Worm (Caenorhabditis elegans): ENCODE results near the gene C17B7.5.

Gene C17B7.5

DNA sequence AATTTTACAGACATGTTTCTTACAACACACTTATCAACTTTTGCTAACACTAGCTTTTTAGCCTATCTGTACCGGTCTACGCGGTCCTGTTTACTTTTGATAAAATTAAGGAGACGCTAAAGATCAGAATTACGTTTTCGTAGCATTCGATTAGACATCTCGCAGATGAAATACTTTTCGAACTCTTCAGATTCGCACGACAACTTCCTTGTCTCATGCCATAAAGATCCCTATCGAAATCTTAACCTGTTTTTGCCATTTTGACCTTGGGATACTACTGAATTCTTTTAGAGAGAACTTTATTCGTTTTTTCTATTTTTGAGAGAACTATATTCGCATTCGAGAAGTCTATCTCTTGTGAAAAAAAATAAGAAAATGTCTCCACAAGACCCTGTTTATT, at the start of gene C17B7.5:
Gene C17B7.5 (plus strand): TSS at position 301 of the 400 bp plus-strand sequence.
- no peak for TF ChIP-seq F37D6.2 (tag; optimal IDR thresholded peaks at IDR 0.05)
- no peak for TF ChIP-seq lin-13 (GFP tag; optimal IDR thresholded peaks at IDR 0.05)
- TF ChIP-seq nhr-6 (tag; optimal IDR thresholded peaks at IDR 0.05) = no peak
- no peak for TF ChIP-seq mep-1 (tag; optimal IDR thresholded peaks at IDR 0.05)
- no peak for TF ChIP-seq D1046.2 (GFP tag; IDR thresholded peaks at IDR 0.05)
- TF ChIP-seq lim-7 (GFP tag; IDR thresholded peaks at IDR 0.05) = no peak
- TF ChIP-seq gei-8 (GFP tag; optimal IDR thresholded peaks at IDR 0.05) = no peak
- no peak for TF ChIP-seq ctbp-1 (GFP tag; IDR thresholded peaks at IDR 0.05)
- TF ChIP-seq unc-39 (tag; optimal IDR thresholded peaks at IDR 0.05) = no peak
- TF ChIP-seq nhr-237 (tag; optimal IDR thresholded peaks at IDR 0.05) = no peak
- no peak for TF ChIP-seq hlh-30 (tag; optimal IDR thresholded peaks at IDR 0.05; ENCODE audit: insufficient read depth)
- TF ChIP-seq unc-62 (GFP tag; optimal IDR thresholded peaks at IDR 0.05 in 1 of 2) = no peak
- TF ChIP-seq unc-62 (tag; optimal IDR thresholded peaks at IDR 0.05) = no peak
- TF ChIP-seq pqm-1 (tag; optimal IDR thresholded peaks at IDR 0.05) = no peak
- no peak for TF ChIP-seq vab-7 (GFP tag; IDR thresholded peaks at IDR 0.05)
- no peak for TF ChIP-seq T26A8.4 (GFP tag; IDR thresholded peaks at IDR 0.05)
- no peak for TF ChIP-seq mdl-1 (tag; optimal IDR thresholded peaks at IDR 0.05)
- TF ChIP-seq sdz-12 (GFP tag; optimal IDR thresholded peaks at IDR 0.05) = no peak
- no peak for TF ChIP-seq snpc-4 (tag; optimal IDR thresholded peaks at IDR 0.05)

DNA sequence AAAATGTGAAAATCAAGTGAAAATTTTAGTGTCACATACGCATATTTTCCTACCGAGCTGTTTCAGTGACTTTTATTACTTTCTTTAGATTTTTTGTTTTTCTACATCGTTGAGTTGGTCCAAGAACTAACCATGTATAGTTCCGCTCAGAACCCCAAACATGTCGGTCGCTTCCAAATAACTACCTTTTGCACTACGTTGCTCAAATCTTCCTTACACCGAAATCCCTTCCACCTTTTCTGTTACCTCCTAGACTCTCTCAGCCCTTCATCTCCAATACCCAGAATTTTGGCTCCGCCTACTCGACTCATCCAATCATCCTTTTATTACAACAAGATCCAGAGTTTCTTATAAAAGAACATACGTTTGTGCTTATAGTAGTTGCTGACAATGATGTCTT, 48.8 kb upstream of the C17B7.5 start, which contains the start of gene F35F10.5:
Gene F35F10.5 (plus strand): TSS at position 301 of the 400 bp plus-strand sequence.
- TF ChIP-seq ZK337.2 (GFP tag; IDR thresholded peaks at IDR 0.05) = 0 out of 2 replicates have a peak, but pooled peaks have one; percentile 24
- no peak for TF ChIP-seq ama-1 (optimal IDR thresholded peaks at IDR 0.05)
- TF ChIP-seq sdz-12 (GFP tag; optimal IDR thresholded peaks at IDR 0.05) = no peak
- TF ChIP-seq snpc-4 (tag; optimal IDR thresholded peaks at IDR 0.05) = no peak
- TF ChIP-seq hmg-1.1 (GFP tag; IDR thresholded peaks at IDR 0.05) = no peak
- no peak for TF ChIP-seq mdl-1 (tag; optimal IDR thresholded peaks at IDR 0.05)
- peak in 1 of 2 experiments; percentile 25 for TF ChIP-seq unc-62 (GFP tag; optimal IDR thresholded peaks at IDR 0.05 in 1 of 2)
- TF ChIP-seq unc-62 (tag; optimal IDR thresholded peaks at IDR 0.05) = no peak
- TF ChIP-seq aha-1 (tag) = peak; percentile 49

DNA sequence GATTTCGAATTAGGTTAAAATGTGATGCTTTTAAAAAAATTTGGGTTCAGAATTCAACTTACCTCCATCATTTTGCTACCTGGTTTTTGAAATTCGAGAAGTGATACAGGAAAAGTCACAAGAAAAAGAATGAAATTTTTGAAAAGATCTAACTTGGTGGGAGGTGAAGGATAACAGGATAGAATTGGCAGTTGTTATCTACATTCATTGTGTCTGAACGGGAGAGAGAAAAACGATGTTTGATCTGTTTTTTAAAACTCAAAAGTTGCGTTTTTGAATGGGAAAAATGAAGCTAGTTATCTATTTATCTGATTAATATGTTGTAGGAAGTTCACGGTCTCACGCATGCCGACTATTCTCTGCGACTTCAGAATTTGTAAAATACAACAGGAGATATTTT, 46.1 kb upstream of the C17B7.5 start, which contains the start of gene F35F10.7:
Gene F35F10.7 (minus strand): TSS at position 101 of the 400 bp plus-strand sequence.
- TF ChIP-seq F10B5.3 (tag; optimal IDR thresholded peaks at IDR 0.05) (no peak), nhr-77 (tag; optimal IDR thresholded peaks at IDR 0.05) (no peak), pha-4 (GFP tag; IDR thresholded peaks at IDR 0.05) (no peak), pha-4 (tag; optimal IDR thresholded peaks at IDR 0.05) (no peak), spr-3 (GFP tag; optimal IDR thresholded peaks at IDR 0.05) (no peak), duxl-1 (tag; optimal IDR thresholded peaks at IDR 0.05; ENCODE audit: poor library complexity) (no peak), lir-3 (tag; optimal IDR thresholded peaks at IDR 0.05) (no peak), R02D3.7 (tag; optimal IDR thresholded peaks at IDR 0.05) (no peak), mxl-2 (GFP tag; conservative IDR thresholded peaks at IDR 0.05) (no peak), nhr-111 (GFP tag; optimal IDR thresholded peaks at IDR 0.05) (no peak)

DNA sequence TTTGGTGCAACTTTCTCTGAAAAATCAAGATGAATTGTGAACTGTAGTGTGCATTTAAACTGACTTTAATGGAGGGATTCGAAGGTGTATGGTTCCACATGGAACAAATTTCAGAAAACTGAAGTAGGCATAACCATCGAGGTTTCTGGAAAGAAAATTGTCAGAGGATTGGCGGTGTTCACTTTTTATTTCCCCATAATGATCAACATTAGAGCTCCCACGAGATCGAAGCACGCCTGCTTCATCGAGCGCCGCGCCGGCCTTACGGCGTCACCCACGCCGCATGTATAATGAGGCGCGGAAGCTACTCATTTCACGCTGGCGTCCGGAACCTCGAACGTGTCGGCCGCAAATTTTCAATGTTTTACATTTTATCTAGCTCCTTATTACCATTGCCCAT, 45.3 kb upstream of the C17B7.5 start:
- TF ChIP-seq aha-1 (tag) = peak; percentile 34
- TF ChIP-seq ztf-7 (tag; optimal IDR thresholded peaks at IDR 0.05) = no peak
- TF ChIP-seq attf-4 (tag; optimal IDR thresholded peaks at IDR 0.05) = no peak
- TF ChIP-seq madf-5 (GFP tag; IDR thresholded peaks at IDR 0.05) = 0 out of 4 replicates have a peak, but pooled peaks of 1 of the 2 experiments have one; percentile 13
- no peak for TF ChIP-seq snpc-4 (tag; optimal IDR thresholded peaks at IDR 0.05)
- TF ChIP-seq spr-1 (tag; optimal IDR thresholded peaks at IDR 0.05) = no peak
- no peak for TF ChIP-seq vab-7 (GFP tag; IDR thresholded peaks at IDR 0.05)
- no peak for TF ChIP-seq lim-7 (GFP tag; IDR thresholded peaks at IDR 0.05)
- no peak for TF ChIP-seq snpc-1.2 (GFP tag; IDR thresholded peaks at IDR 0.05)
- no peak for TF ChIP-seq gei-8 (GFP tag; optimal IDR thresholded peaks at IDR 0.05)
